Fruit fly (Drosophila melanogaster): Measurements from ENCODE around the gene CG3437.

DNA sequence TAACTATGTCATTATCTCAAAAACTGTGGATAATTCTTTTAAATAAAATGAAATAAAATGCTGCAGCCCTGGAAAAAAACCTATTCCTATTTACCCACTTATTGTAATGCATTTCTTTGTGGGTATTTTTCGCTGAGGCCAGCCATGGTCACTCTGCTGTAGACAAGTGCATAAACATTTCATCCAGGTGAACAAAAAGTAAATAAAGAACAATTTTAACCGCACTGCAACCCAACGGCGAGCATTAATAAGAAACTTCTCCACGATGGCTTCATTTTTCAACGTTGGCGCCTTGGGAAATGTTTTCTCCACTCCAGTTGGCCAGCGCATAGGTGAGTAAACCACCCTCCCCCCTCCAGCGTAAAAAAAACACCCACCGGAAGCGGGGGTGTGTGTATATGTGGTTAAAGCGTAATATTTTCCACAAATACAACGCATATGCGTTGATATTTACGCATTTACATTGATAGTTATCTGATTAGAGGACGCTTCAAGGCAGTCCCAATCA, 10.7 kb downstream of the CG3437 start, which contains the start of gene CG3529:
- TF ChIP-seq Pif1A (GFP tag; optimal IDR thresholded peaks at IDR 0.05) (no peak), rn (GFP tag; IDR thresholded peaks at IDR 0.05) (no peak), CG32121 (GFP tag; IDR thresholded peaks at IDR 0.05) (0 out of 2 replicates have a peak, but pooled peaks have one; percentile 22), EcR (GFP tag; optimal IDR thresholded peaks at IDR 0.05) (peak; percentile 29)
